Fruit fly (Drosophila melanogaster) whole organism, embryonic: ENCODE data around the gene CG45218.

Experiments used
- Atf3 ChIP-seq: fragments of 200-800 bp; sonication (Bioruptor generic); optimal IDR thresholded peaks from 3 replicates; lab custom pipeline; 2016; ENCODE audit warnings: missing biosample characterization, missing genetic modification characterization
- BtbVII ChIP-seq: fragments of 200-800 bp; sonication (Bioruptor generic); optimal IDR thresholded peaks from 3 replicates; lab custom pipeline; 2017; ENCODE audit warnings: missing biosample characterization, mild to moderate bottlenecking, missing genetic modification characterization
- CG10209 ChIP-seq: fragments of 200-800 bp; sonication (Bioruptor generic); optimal IDR thresholded peaks from 3 replicates; lab custom pipeline; 2017; ENCODE audit warnings: missing biosample characterization, mild to moderate bottlenecking, missing genetic modification characterization, missing genetic modification reagents
- CG1024 ChIP-seq: fragments of 200-800 bp; sonication (Bioruptor generic); IDR thresholded peaks from 2 replicates; pipeline ENCODE4 v1.3.6; 2022; ENCODE audit warnings: missing biosample characterization, missing genetic modification characterization
- CG10267 ChIP-seq: fragments of 200-800 bp; sonication (Bioruptor generic); optimal IDR thresholded peaks from 2 replicates; lab custom pipeline; 2018; ENCODE audit warnings: missing biosample characterization, mild to moderate bottlenecking, missing genetic modification characterization, moderate library complexity
- CG11398 ChIP-seq: fragments of 200-800 bp; sonication (Bioruptor generic); optimal IDR thresholded peaks from 2 replicates; lab custom pipeline; 2016; ENCODE audit warnings: missing biosample characterization, missing genetic modification characterization
- CG12391 ChIP-seq: fragments of 200-800 bp; sonication (Bioruptor generic); optimal IDR thresholded peaks from 3 replicates; lab custom pipeline; 2018; ENCODE audit warnings: missing biosample characterization, mild to moderate bottlenecking, missing genetic modification characterization, moderate library complexity
- CG13296 ChIP-seq: fragments of 200-800 bp; sonication (Bioruptor generic); optimal IDR thresholded peaks from 3 replicates; lab custom pipeline; 2018; ENCODE audit warnings: missing biosample characterization, mild to moderate bottlenecking, missing genetic modification characterization
- CG14667 ChIP-seq: fragments of 200-800 bp; sonication (Bioruptor generic); IDR thresholded peaks from 2 replicates; pipeline ENCODE4 v1.3.6; 2022; ENCODE audit warnings: missing biosample characterization, missing genetic modification characterization
- CG14860 ChIP-seq: fragments of 200-800 bp; sonication (Bioruptor generic); IDR thresholded peaks from 3 replicates; pipeline ENCODE4 v1.3.6; 2022; ENCODE audit warnings: missing biosample characterization, missing genetic modification characterization; ENCODE audit not compliant: partially characterized antibody
- CG15073 ChIP-seq: fragments of 200-800 bp; sonication (Bioruptor generic); optimal IDR thresholded peaks from 2 replicates; lab custom pipeline; 2016; ENCODE audit warnings: missing biosample characterization, missing genetic modification characterization
- CG17361 ChIP-seq: fragments of 200-800 bp; sonication (Bioruptor generic); IDR thresholded peaks from 3 replicates; pipeline ENCODE4 v1.3.6; 2022; ENCODE audit warnings: missing biosample characterization, missing genetic modification characterization
- CG2678 ChIP-seq: fragments of 200-800 bp; sonication (Bioruptor generic); optimal IDR thresholded peaks from 3 replicates; lab custom pipeline; 2019; ENCODE audit warnings: missing biosample characterization, mild to moderate bottlenecking, missing genetic modification characterization, moderate library complexity
- CG30431 ChIP-seq: fragments of 200-800 bp; sonication (Bioruptor generic); optimal IDR thresholded peaks from 2 replicates; lab custom pipeline; 2017; ENCODE audit warnings: missing biosample characterization, missing genetic modification characterization
- CG6765 ChIP-seq: fragments of 200-800 bp; sonication (Bioruptor generic); optimal IDR thresholded peaks from 3 replicates; lab custom pipeline; 2017; ENCODE audit warnings: missing biosample characterization, mild to moderate bottlenecking, missing genetic modification characterization
- CG7556 ChIP-seq: fragments of 200-800 bp; sonication (Bioruptor generic); optimal IDR thresholded peaks from 2 replicates; lab custom pipeline; 2017; ENCODE audit warnings: missing biosample characterization, mild to moderate bottlenecking, missing genetic modification characterization
- CG7928 ChIP-seq: fragments of 200-800 bp; sonication (Bioruptor generic); optimal IDR thresholded peaks from 2 replicates; lab custom pipeline; 2017; ENCODE audit warnings: missing biosample characterization, mild to moderate bottlenecking, missing genetic modification characterization
- CG9437 ChIP-seq: fragments of 200-800 bp; sonication (Bioruptor generic); optimal IDR thresholded peaks from 2 replicates; lab custom pipeline; 2018; ENCODE audit warnings: missing biosample characterization, mild to moderate bottlenecking, missing genetic modification characterization
- CG9817 ChIP-seq: fragments of 200-800 bp; sonication (Bioruptor generic); optimal IDR thresholded peaks from 2 replicates; lab custom pipeline; 2018; ENCODE audit warnings: missing biosample characterization, mild to moderate bottlenecking, missing genetic modification characterization, moderate library complexity
- CkIIα-i1 ChIP-seq: fragments of 200-800 bp; sonication (Bioruptor generic); IDR thresholded peaks from 2 replicates; pipeline ENCODE4 v1.3.6; 2022; ENCODE audit warnings: missing biosample characterization, missing genetic modification characterization
- D19B ChIP-seq: fragments of 200-800 bp; sonication (Bioruptor generic); optimal IDR thresholded peaks from 2 replicates; lab custom pipeline; 2017; ENCODE audit warnings: missing biosample characterization, mild to moderate bottlenecking, missing genetic modification characterization
- Dll ChIP-seq: fragments of 200-800 bp; sonication (Bioruptor generic); IDR thresholded peaks from 4 replicates; pipeline ENCODE4 v1.3.6; 2022; ENCODE audit warnings: missing biosample characterization, missing genetic modification characterization; ENCODE audit not compliant: partially characterized antibody
- H2.0 ChIP-seq: fragments of 200-800 bp; sonication (Bioruptor generic); IDR thresholded peaks from 2 replicates; pipeline ENCODE4 v1.3.6; 2022; ENCODE audit warnings: missing biosample characterization, missing genetic modification characterization
- MBD-R2 ChIP-seq: fragments of 200-800 bp; sonication (Bioruptor generic); IDR thresholded peaks from 2 replicates; pipeline ENCODE4 v1.3.6; 2022; ENCODE audit warnings: missing biosample characterization, missing genetic modification characterization
- Myb ChIP-seq: fragments of 200-800 bp; sonication (Bioruptor generic); optimal IDR thresholded peaks from 2 replicates; lab custom pipeline; 2016; ENCODE audit warnings: missing biosample characterization, missing genetic modification characterization
- NC2β ChIP-seq: fragments of 200-800 bp; sonication (Bioruptor generic); optimal IDR thresholded peaks from 2 replicates; lab custom pipeline; 2016; ENCODE audit warnings: missing biosample characterization, missing genetic modification characterization
- Ptx1 ChIP-seq: fragments of 200-800 bp; sonication (Bioruptor generic); IDR thresholded peaks from 2 replicates; pipeline ENCODE4 v1.3.6; 2022; ENCODE audit warnings: missing biosample characterization, missing genetic modification characterization
- Side ChIP-seq: fragments of 200-800 bp; sonication (Bioruptor generic); optimal IDR thresholded peaks from 2 replicates; lab custom pipeline; 2016; ENCODE audit warnings: missing biosample characterization, missing genetic modification characterization
- al ChIP-seq: fragments of 200-800 bp; sonication (Bioruptor generic); IDR thresholded peaks from 2 replicates; pipeline ENCODE4 v1.3.6; 2022; ENCODE audit warnings: missing biosample characterization, missing genetic modification characterization
- bigmax ChIP-seq: fragments of 200-800 bp; sonication (Bioruptor generic); optimal IDR thresholded peaks from 2 replicates; lab custom pipeline; 2018; ENCODE audit warnings: missing biosample characterization, mild to moderate bottlenecking, missing genetic modification characterization
- bsh ChIP-seq, 2 experiments: fragments of 200-800 bp; sonication (Bioruptor generic); optimal IDR thresholded peaks; 2 replicates each; lab custom pipeline; 2017 to 2018; ENCODE audit warnings: mild to moderate bottlenecking in 2 of 2, missing biosample characterization in 2 of 2, missing genetic modification characterization in 2 of 2, moderate library complexity in 1 of 2
- ci ChIP-seq: fragments of 200-800 bp; sonication (Bioruptor generic); IDR thresholded peaks from 3 replicates; pipeline ENCODE4 v1.3.6; 2022; ENCODE audit warnings: missing biosample characterization, missing genetic modification characterization
- dpn ChIP-seq, 2 experiments: fragments of 200-800 bp; sonication (Bioruptor generic); optimal IDR thresholded peaks; 3 replicates each; lab custom pipeline; 2016; ENCODE audit warnings: missing biosample characterization in 2 of 2, missing genetic modification characterization in 2 of 2
- fru ChIP-seq: fragments of >200 bp; optimal IDR thresholded peaks from 2 replicates; lab custom pipeline; 2017
- gce ChIP-seq: fragments of 200-800 bp; sonication (Bioruptor generic); IDR thresholded peaks from 3 replicates; pipeline ENCODE4 v1.3.6; 2022; ENCODE audit warnings: missing biosample characterization, missing genetic modification characterization
- gt ChIP-seq: fragments of 200-800 bp; sonication (Bioruptor generic); IDR thresholded peaks from 2 replicates; pipeline ENCODE4 v1.3.6; 2022; ENCODE audit warnings: missing biosample characterization, missing genetic modification characterization
- jigr1 ChIP-seq: fragments of 200-800 bp; sonication (Bioruptor generic); IDR thresholded peaks from 3 replicates; pipeline ENCODE4 v1.3.6; 2022; ENCODE audit warnings: missing biosample characterization, missing genetic modification characterization
- lab ChIP-seq: fragments of 200-800 bp; sonication (Bioruptor generic); optimal IDR thresholded peaks from 3 replicates; lab custom pipeline; 2017; ENCODE audit warnings: missing biosample characterization, missing genetic modification characterization, mild to moderate bottlenecking, moderate library complexity, missing genetic modification reagents
- nau ChIP-seq: fragments of 200-800 bp; sonication (Bioruptor generic); optimal IDR thresholded peaks from 3 replicates; lab custom pipeline; 2017; ENCODE audit warnings: missing biosample characterization, mild to moderate bottlenecking, missing genetic modification characterization, missing genetic modification reagents
- nerfin-1 ChIP-seq: fragments of 200-800 bp; sonication (Bioruptor generic); optimal IDR thresholded peaks from 3 replicates; lab custom pipeline; 2019; ENCODE audit warnings: missing biosample characterization, mild to moderate bottlenecking, missing genetic modification characterization, moderate library complexity
- oc ChIP-seq: fragments of 200-800 bp; sonication (Bioruptor generic); optimal IDR thresholded peaks from 2 replicates; lab custom pipeline; 2018; ENCODE audit warnings: missing biosample characterization, mild to moderate bottlenecking, missing genetic modification characterization, moderate library complexity
- pb ChIP-seq: fragments of 200-800 bp; sonication (Bioruptor generic); optimal IDR thresholded peaks from 3 replicates; lab custom pipeline; 2016; ENCODE audit warnings: missing biosample characterization, missing genetic modification characterization
- pho ChIP-seq: fragments of 200-800 bp; sonication (Bioruptor generic); optimal IDR thresholded peaks from 2 replicates; lab custom pipeline; 2016; ENCODE audit warnings: missing biosample characterization, missing genetic modification characterization
- repo ChIP-seq: fragments of 200-800 bp; sonication (Bioruptor generic); optimal IDR thresholded peaks from 2 replicates; lab custom pipeline; 2016; ENCODE audit warnings: missing biosample characterization, missing genetic modification characterization
- row ChIP-seq: fragments of 200-800 bp; sonication (Bioruptor generic); IDR thresholded peaks from 3 replicates; pipeline ENCODE4 v1.3.6; 2022; ENCODE audit warnings: missing biosample characterization, missing genetic modification characterization
- run ChIP-seq: fragments of 200-800 bp; sonication (Bioruptor generic); optimal IDR thresholded peaks from 3 replicates; lab custom pipeline; 2018; ENCODE audit warnings: missing biosample characterization, mild to moderate bottlenecking, missing genetic modification characterization
- schlank ChIP-seq: fragments of 200-800 bp; sonication (Bioruptor generic); optimal IDR thresholded peaks from 2 replicates; lab custom pipeline; 2018; ENCODE audit warnings: missing biosample characterization, mild to moderate bottlenecking, missing genetic modification characterization
- shn ChIP-seq: fragments of 200-800 bp; sonication (Bioruptor generic); optimal IDR thresholded peaks from 3 replicates; lab custom pipeline; 2016; ENCODE audit warnings: missing biosample characterization, missing genetic modification characterization
- sr ChIP-seq: fragments of 200-800 bp; sonication (Bioruptor generic); IDR thresholded peaks from 3 replicates; pipeline ENCODE4 v1.3.6; 2022; ENCODE audit warnings: missing biosample characterization, missing genetic modification characterization
- tx ChIP-seq: fragments of 200-800 bp; sonication (Bioruptor generic); optimal IDR thresholded peaks from 2 replicates; lab custom pipeline; 2016; ENCODE audit warnings: missing biosample characterization, missing genetic modification characterization
- vfl ChIP-seq: fragments of 200-800 bp; sonication (Bioruptor generic); optimal IDR thresholded peaks from 2 replicates; lab custom pipeline; 2016; ENCODE audit warnings: missing biosample characterization, missing genetic modification characterization
- wdn ChIP-seq: fragments of 200-800 bp; sonication (Bioruptor generic); IDR thresholded peaks from 2 replicates; pipeline ENCODE4 v1.3.6; 2022; ENCODE audit warnings: missing biosample characterization, missing genetic modification characterization

Gene CG45218

dm6 chr3R:15250454-15250853 lies 40.1 kb downstream of the CG45218 start (continued):
- TF ChIP-seq bigmax, result no peak
- TF ChIP-seq CG10267 (tag; lab: Kevin White, UChicago), result peak; percentile 39
- TF ChIP-seq shn (GFP tag; lab: Kevin White, UChicago), result no peak
- TF ChIP-seq CG6765, result peak; percentile 47
- peak; percentile 41 for TF ChIP-seq CG9437 (GFP tag; lab: Kevin White, UChicago)
- no peak for TF ChIP-seq Atf3 (GFP tag; lab: Kevin White, UChicago)
- peak in 1 of 2 experiments; percentile 49 for TF ChIP-seq dpn (GFP tag; optimal IDR thresholded peaks at IDR 0.05; lab: Kevin White, UChicago)
- no peak for TF ChIP-seq CG2678 (tag; lab: Kevin White, UChicago)
- TF ChIP-seq nerfin-1 (tag; lab: Kevin White, UChicago), result no peak
- no peak for TF ChIP-seq bsh (GFP tag; optimal IDR thresholded peaks at IDR 0.05; lab: Kevin White, UChicago)
- TF ChIP-seq Ptx1 (GFP tag; lab: Robert Waterston, UW), result peak; percentile 76
- peak; percentile 26; the same call in 1 of the 3 replicates for TF ChIP-seq jigr1 (GFP tag; lab: Robert Waterston, UW)
- peak; percentile 18 for TF ChIP-seq CG30431 (GFP tag; lab: Kevin White, UChicago)
- TF ChIP-seq CG10209 (GFP tag; lab: Kevin White, UChicago), result no peak
- TF ChIP-seq gt (GFP tag; lab: Robert Waterston, UW), result 0 out of 2 replicates have a peak, but pooled peaks have one; percentile 14
- TF ChIP-seq fru (lab: Kevin White, UChicago), result no peak
- TF ChIP-seq pho (GFP tag; lab: Kevin White, UChicago), result peak; percentile 46
- no peak for TF ChIP-seq NC2β
- TF ChIP-seq CG11398, result no peak
- no peak for TF ChIP-seq vfl (GFP tag; lab: Kevin White, UChicago)
- no peak for TF ChIP-seq nau
- TF ChIP-seq CG1024 (GFP tag; lab: Robert Waterston, UW), result no peak
- TF ChIP-seq run (tag; lab: Kevin White, UChicago), result peak; percentile 10
- peak; percentile 92 for TF ChIP-seq lab (GFP tag; lab: Kevin White, UChicago)
- TF ChIP-seq CkIIα-i1, result no peak
- TF ChIP-seq Myb (GFP tag; lab: Kevin White, UChicago), result no peak
- TF ChIP-seq H2.0 (GFP tag; lab: Robert Waterston, UW), result peak; percentile 58
- peak; percentile 56 for TF ChIP-seq schlank (tag; lab: Kevin White, UChicago)
- no peak for TF ChIP-seq CG15073 (GFP tag; lab: Kevin White, UChicago)
- no peak for TF ChIP-seq Dll
- TF ChIP-seq row (GFP tag; lab: Robert Waterston, UW), result peak; percentile 90
- TF ChIP-seq gce, result 0 out of 3 replicates have a peak, but pooled peaks have one; percentile 38
- TF ChIP-seq CG13296 (GFP tag; lab: Kevin White, UChicago), result no peak
- TF ChIP-seq tx, result no peak
- TF ChIP-seq MBD-R2 (GFP tag; lab: Robert Waterston, UW), result peak; percentile 55; the same call in 1 of the 2 replicates
- peak; percentile 69 for TF ChIP-seq CG9817 (tag; lab: Kevin White, UChicago)
- no peak for TF ChIP-seq CG17361 (GFP tag; lab: Robert Waterston, UW)
- TF ChIP-seq oc (tag; lab: Kevin White, UChicago), result no peak
- TF ChIP-seq D19B (GFP tag; lab: Kevin White, UChicago), result peak; percentile 16
- TF ChIP-seq sr (GFP tag; lab: Robert Waterston, UW), result 0 out of 3 replicates have a peak, but pooled peaks have one; percentile 15
- TF ChIP-seq wdn, result peak; percentile 64; the same call in 1 of the 2 replicates
- TF ChIP-seq pb, result no peak
- TF ChIP-seq CG7928 (GFP tag; lab: Kevin White, UChicago), result no peak
- peak; percentile 75; the same call in 2 of the 3 replicates for TF ChIP-seq ci (GFP tag; lab: Robert Waterston, UW)
- TF ChIP-seq CG7556 (GFP tag; lab: Kevin White, UChicago), result peak; percentile 87
- TF ChIP-seq CG14860 (GFP tag; lab: Robert Waterston, UW), result no peak
- no peak for TF ChIP-seq repo (GFP tag; lab: Kevin White, UChicago)
- TF ChIP-seq Side (GFP tag; lab: Kevin White, UChicago), result no peak
- TF ChIP-seq CG14667 (GFP tag; lab: Robert Waterston, UW), result 0 out of 2 replicates have a peak, but pooled peaks have one; percentile 20
- TF ChIP-seq BtbVII (GFP tag; lab: Kevin White, UChicago), result peak; percentile 73
- peak; percentile 80 for TF ChIP-seq CG12391 (tag; lab: Kevin White, UChicago)
- TF ChIP-seq al (GFP tag; lab: Robert Waterston, UW), result peak; percentile 57
